Fruit fly (Drosophila melanogaster): ENCODE results near the gene SkpE.
A peak's percentile ranks its signal among the peaks of the same experiment; 100 is the strongest.

The SkpE gene

dm6 chrX:19785403-19785802, 38.5 kb downstream of the SkpE start:
- TF ChIP-seq CG6854 (GFP tag; optimal IDR thresholded peaks at IDR 0.05): no peak
- TF ChIP-seq pdm3 (GFP tag; optimal IDR thresholded peaks at IDR 0.05): no peak
- TF ChIP-seq vri (GFP tag; optimal IDR thresholded peaks at IDR 0.05): no peak
- TF ChIP-seq topi (GFP tag; optimal IDR thresholded peaks at IDR 0.05): no peak
- no peak for TF ChIP-seq Sox102F (GFP tag; optimal IDR thresholded peaks at IDR 0.05)
- no peak for TF ChIP-seq CG6792 (GFP tag; optimal IDR thresholded peaks at IDR 0.05)
- no peak for TF ChIP-seq Hr38 (GFP tag; optimal IDR thresholded peaks at IDR 0.05)
- TF ChIP-seq Eip93F (GFP tag; optimal IDR thresholded peaks at IDR 0.05): no peak
- TF ChIP-seq CG6276 (GFP tag; optimal IDR thresholded peaks at IDR 0.05): no peak
- no peak for TF ChIP-seq CG11294 (GFP tag; IDR thresholded peaks at IDR 0.05)

dm6 chrX:19784875-19785274, 39.0 kb downstream of the SkpE start:
- TF ChIP-seq topi (GFP tag; optimal IDR thresholded peaks at IDR 0.05) (peak; percentile 4), CG7368 (GFP tag; optimal IDR thresholded peaks at IDR 0.05) (no peak), CG10669 (GFP tag; optimal IDR thresholded peaks at IDR 0.05) (peak; percentile 33), lz (GFP tag; optimal IDR thresholded peaks at IDR 0.05) (no peak), fd59A (GFP tag; optimal IDR thresholded peaks at IDR 0.05) (peak; percentile 24), Sox102F (GFP tag; optimal IDR thresholded peaks at IDR 0.05) (no peak), Lpt (GFP tag; optimal IDR thresholded peaks at IDR 0.05) (no peak), dsx (GFP tag; optimal IDR thresholded peaks at IDR 0.05; ENCODE audit: poor library complexity, severe bottlenecking) (peak; percentile 21), CG10631 (GFP tag; optimal IDR thresholded peaks at IDR 0.05) (peak; percentile 54), CG11902 (GFP tag; optimal IDR thresholded peaks at IDR 0.05) (no peak), Hr38 (GFP tag; optimal IDR thresholded peaks at IDR 0.05) (no peak), CG6163 (GFP tag; IDR thresholded peaks at IDR 0.05) (peak; percentile 40; the same call in 1 of the 3 replicates), achi (GFP tag; optimal IDR thresholded peaks at IDR 0.05) (peak; percentile 18), Smox (GFP tag; optimal IDR thresholded peaks at IDR 0.05) (no peak), CG8119 (GFP tag; IDR thresholded peaks at IDR 0.05) (no peak), CG6276 (GFP tag; optimal IDR thresholded peaks at IDR 0.05) (no peak), CG16779 (tag; optimal IDR thresholded peaks at IDR 0.05) (no peak), OdsH (GFP tag; optimal IDR thresholded peaks at IDR 0.05) (peak; percentile 25), spab (GFP tag; optimal IDR thresholded peaks at IDR 0.05) (peak; percentile 23), Met (GFP tag; optimal IDR thresholded peaks at IDR 0.05) (peak; percentile 8), CG15336 (GFP tag; IDR thresholded peaks at IDR 0.05) (no peak), CG1621 (tag; optimal IDR thresholded peaks at IDR 0.05) (peak; percentile 6), vri (GFP tag; optimal IDR thresholded peaks at IDR 0.05) (no peak), Gug (GFP tag; IDR thresholded peaks at IDR 0.05) (no peak), CG3919 (GFP tag; optimal IDR thresholded peaks at IDR 0.05) (peak; percentile 20), ss (GFP tag; optimal IDR thresholded peaks at IDR 0.05) (no peak), CG32006 (GFP tag; optimal IDR thresholded peaks at IDR 0.05) (peak; percentile 40), dac (GFP tag; optimal IDR thresholded peaks at IDR 0.05) (no peak), CG31627 (GFP tag; optimal IDR thresholded peaks at IDR 0.05) (no peak), Hr4 (GFP tag; optimal IDR thresholded peaks at IDR 0.05) (peak; percentile 43), Eip78C (GFP tag) (peak; percentile 80), CG6808 (GFP tag; optimal IDR thresholded peaks at IDR 0.05) (peak; percentile 31), Ets21C (GFP tag; optimal IDR thresholded peaks at IDR 0.05) (no peak), CG3032 (tag; optimal IDR thresholded peaks at IDR 0.05) (peak; percentile 33), CG34406 (GFP tag; optimal IDR thresholded peaks at IDR 0.05) (peak; percentile 12), pdm3 (GFP tag; optimal IDR thresholded peaks at IDR 0.05) (peak; percentile 18), fd85E (GFP tag; optimal IDR thresholded peaks at IDR 0.05) (no peak), Ets96B (tag; optimal IDR thresholded peaks at IDR 0.05) (peak; percentile 47), acj6 (GFP tag; optimal IDR thresholded peaks at IDR 0.05) (peak; percentile 4), cyc (GFP tag; optimal IDR thresholded peaks at IDR 0.05) (no peak), CG4318 (GFP tag; optimal IDR thresholded peaks at IDR 0.05) (no peak), Sox14 (GFP tag; optimal IDR thresholded peaks at IDR 0.05) (peak; percentile 24), net (GFP tag; optimal IDR thresholded peaks at IDR 0.05) (no peak), fkh (GFP tag; optimal IDR thresholded peaks at IDR 0.05) (no peak), Blimp-1 (GFP tag; optimal IDR thresholded peaks at IDR 0.05) (no peak), esn (GFP tag; optimal IDR thresholded peaks at IDR 0.05) (no peak)

Measured in whole organism, prepupa.